Fruit fly (Drosophila melanogaster) whole organism, embryonic: ENCODE results near the gene Vps13D.

Experiments
- CG10274 ChIP-seq: fragments of 200-800 bp; sonication (Bioruptor generic); optimal IDR thresholded peaks from 3 replicates; lab custom pipeline; 2017; ENCODE audit warnings: missing biosample characterization, mild to moderate bottlenecking, missing genetic modification characterization
- CG10565 ChIP-seq: fragments of 200-800 bp; sonication (Bioruptor generic); optimal IDR thresholded peaks from 3 replicates; lab custom pipeline; 2016; ENCODE audit warnings: missing biosample characterization, mild to moderate bottlenecking, missing genetic modification characterization
- CG11398 ChIP-seq: fragments of 200-800 bp; sonication (Bioruptor generic); optimal IDR thresholded peaks from 2 replicates; lab custom pipeline; 2016; ENCODE audit warnings: missing biosample characterization, missing genetic modification characterization
- CG11560 ChIP-seq: fragments of 200-800 bp; sonication (Bioruptor generic); IDR thresholded peaks from 3 replicates; pipeline ENCODE4 v1.3.6; 2022; ENCODE audit warnings: missing biosample characterization, missing genetic modification characterization
- CG14667 ChIP-seq: fragments of 200-800 bp; sonication (Bioruptor generic); IDR thresholded peaks from 2 replicates; pipeline ENCODE4 v1.3.6; 2022; ENCODE audit warnings: missing biosample characterization, missing genetic modification characterization
- CG14710 ChIP-seq: fragments of 200-800 bp; sonication (Bioruptor generic); optimal IDR thresholded peaks from 3 replicates; lab custom pipeline; 2019; ENCODE audit warnings: missing biosample characterization, mild to moderate bottlenecking, missing genetic modification characterization, moderate library complexity
- CG15073 ChIP-seq: fragments of 200-800 bp; sonication (Bioruptor generic); optimal IDR thresholded peaks from 2 replicates; lab custom pipeline; 2016; ENCODE audit warnings: missing biosample characterization, missing genetic modification characterization
- CG1529 ChIP-seq: fragments of 200-800 bp; sonication (Bioruptor generic); optimal IDR thresholded peaks from 3 replicates; lab custom pipeline; 2018; ENCODE audit warnings: missing biosample characterization, missing genetic modification characterization
- CG15601 ChIP-seq: fragments of 200-800 bp; sonication (Bioruptor generic); optimal IDR thresholded peaks from 3 replicates; lab custom pipeline; 2019; ENCODE audit warnings: missing biosample characterization, mild to moderate bottlenecking, missing genetic modification characterization, moderate library complexity
- CG1792 ChIP-seq: fragments of 200-800 bp; sonication (Bioruptor generic); optimal IDR thresholded peaks from 2 replicates; lab custom pipeline; 2016; ENCODE audit warnings: missing biosample characterization, missing genetic modification characterization
- CG2120 ChIP-seq: fragments of 200-800 bp; sonication (Bioruptor generic); optimal IDR thresholded peaks from 3 replicates; lab custom pipeline; 2016; ENCODE audit warnings: missing biosample characterization, missing genetic modification characterization
- CG31365 ChIP-seq: fragments of 200-800 bp; sonication (Bioruptor generic); optimal IDR thresholded peaks from 2 replicates; lab custom pipeline; 2018; ENCODE audit warnings: missing biosample characterization, mild to moderate bottlenecking, missing genetic modification characterization
- CG31388 ChIP-seq: fragments of 200-800 bp; sonication (Bioruptor generic); optimal IDR thresholded peaks from 2 replicates; lab custom pipeline; 2016; ENCODE audit warnings: missing biosample characterization, missing genetic modification characterization
- CG32767 ChIP-seq: fragments of 200-800 bp; sonication (Bioruptor generic); IDR thresholded peaks from 2 replicates; pipeline ENCODE4 v1.3.6; 2022; ENCODE audit warnings: missing biosample characterization, missing genetic modification characterization
- CG3281 ChIP-seq: fragments of 200-800 bp; sonication (Bioruptor generic); optimal IDR thresholded peaks from 3 replicates; lab custom pipeline; 2017; ENCODE audit warnings: missing biosample characterization, mild to moderate bottlenecking, missing genetic modification characterization
- CG4707 ChIP-seq: fragments of 200-800 bp; sonication (Bioruptor generic); optimal IDR thresholded peaks from 2 replicates; lab custom pipeline; 2018; ENCODE audit warnings: missing biosample characterization, mild to moderate bottlenecking, missing genetic modification characterization, moderate library complexity
- CG6272 ChIP-seq: fragments of 200-800 bp; sonication (Bioruptor generic); IDR thresholded peaks from 2 replicates; pipeline ENCODE4 v1.3.6; 2022; ENCODE audit warnings: missing biosample characterization, missing genetic modification characterization
- CG6765 ChIP-seq: fragments of 200-800 bp; sonication (Bioruptor generic); optimal IDR thresholded peaks from 3 replicates; lab custom pipeline; 2017; ENCODE audit warnings: missing biosample characterization, mild to moderate bottlenecking, missing genetic modification characterization
- CG7745 ChIP-seq: fragments of 200-800 bp; sonication (Bioruptor generic); optimal IDR thresholded peaks from 2 replicates; lab custom pipeline; 2018; ENCODE audit warnings: missing biosample characterization, mild to moderate bottlenecking, missing genetic modification characterization, moderate library complexity
- CG8089 ChIP-seq: fragments of 200-800 bp; sonication (Bioruptor generic); optimal IDR thresholded peaks from 3 replicates; lab custom pipeline; 2016; ENCODE audit warnings: missing biosample characterization, missing genetic modification characterization
- CG8281 ChIP-seq: fragments of 200-800 bp; sonication (Bioruptor generic); optimal IDR thresholded peaks from 2 replicates; lab custom pipeline; 2018; ENCODE audit warnings: missing biosample characterization, mild to moderate bottlenecking, missing genetic modification characterization, moderate library complexity
- CG8388 ChIP-seq: fragments of 200-800 bp; sonication (Bioruptor generic); optimal IDR thresholded peaks from 2 replicates; lab custom pipeline; 2019; ENCODE audit warnings: missing biosample characterization, mild to moderate bottlenecking, missing genetic modification characterization, moderate library complexity
- CG9797 ChIP-seq: fragments of 200-800 bp; sonication (Bioruptor generic); optimal IDR thresholded peaks from 3 replicates; lab custom pipeline; 2018; ENCODE audit warnings: missing biosample characterization, mild to moderate bottlenecking, missing genetic modification characterization
- Camta ChIP-seq: fragments of 200-800 bp; sonication (Bioruptor generic); optimal IDR thresholded peaks from 2 replicates; lab custom pipeline; 2016; ENCODE audit warnings: missing biosample characterization, missing genetic modification characterization
- Fer1 ChIP-seq: fragments of 200-800 bp; sonication (Bioruptor generic); optimal IDR thresholded peaks from 2 replicates; lab custom pipeline; 2017; ENCODE audit warnings: missing biosample characterization, mild to moderate bottlenecking, missing genetic modification characterization
- H15 ChIP-seq: fragments of 200-800 bp; sonication (Bioruptor generic); IDR thresholded peaks from 3 replicates; pipeline ENCODE4 v1.3.6; 2022; ENCODE audit warnings: missing biosample characterization, missing genetic modification characterization
- Hey ChIP-seq: fragments of 200-800 bp; sonication (Bioruptor generic); optimal IDR thresholded peaks from 3 replicates; lab custom pipeline; 2018; ENCODE audit warnings: missing biosample characterization, mild to moderate bottlenecking, missing genetic modification characterization
- HmgZ ChIP-seq: fragments of 200-800 bp; sonication (Bioruptor generic); optimal IDR thresholded peaks from 2 replicates; lab custom pipeline; 2018; ENCODE audit warnings: missing biosample characterization, mild to moderate bottlenecking, missing genetic modification characterization
- Hr51 ChIP-seq, 2 experiments: fragments of 200-800 bp; sonication (Bioruptor generic); optimal IDR thresholded peaks; 2 replicates in 1 of 2; 3 replicates in 1 of 2; lab custom pipeline; 2016 to 2018; ENCODE audit warnings: missing biosample characterization in 2 of 2, missing genetic modification characterization in 2 of 2, mild to moderate bottlenecking in 1 of 2, moderate library complexity in 1 of 2
- Jarid2 ChIP-seq: fragments of 200-800 bp; sonication (Bioruptor generic); optimal IDR thresholded peaks from 3 replicates; lab custom pipeline; 2017; ENCODE audit warnings: mild to moderate bottlenecking, missing biosample characterization, missing genetic modification reagents, missing genetic modification characterization
- Lhr ChIP-seq: fragments of 200-800 bp; sonication (Bioruptor generic); optimal IDR thresholded peaks from 3 replicates; lab custom pipeline; 2017; ENCODE audit warnings: mild to moderate bottlenecking, missing biosample characterization, missing genetic modification reagents, missing genetic modification characterization
- Nf-YB ChIP-seq: fragments of 200-800 bp; sonication (Bioruptor generic); optimal IDR thresholded peaks from 3 replicates; lab custom pipeline; 2019; ENCODE audit warnings: missing biosample characterization, mild to moderate bottlenecking, missing genetic modification characterization, moderate library complexity
- Xrp1 ChIP-seq: fragments of 200-800 bp; sonication (Bioruptor generic); IDR thresholded peaks from 2 replicates; pipeline ENCODE4 v1.3.6; 2022; ENCODE audit warnings: missing biosample characterization, missing genetic modification characterization
- YL-1 ChIP-seq: fragments of 200-800 bp; sonication (Bioruptor generic); optimal IDR thresholded peaks from 3 replicates; lab custom pipeline; 2017; ENCODE audit warnings: missing biosample characterization, mild to moderate bottlenecking, missing genetic modification characterization
- ab ChIP-seq: fragments of 200-800 bp; sonication (Bioruptor generic); optimal IDR thresholded peaks from 2 replicates; lab custom pipeline; 2016; ENCODE audit warnings: missing biosample characterization, missing genetic modification characterization
- ac ChIP-seq: fragments of 200-800 bp; sonication (Bioruptor generic); optimal IDR thresholded peaks from 3 replicates; lab custom pipeline; 2017; ENCODE audit warnings: missing biosample characterization, mild to moderate bottlenecking, missing genetic modification characterization
- ash1 ChIP-seq: fragments of 200-800 bp; sonication (Bioruptor generic); optimal IDR thresholded peaks from 2 replicates; lab custom pipeline; 2018; ENCODE audit warnings: missing biosample characterization, mild to moderate bottlenecking, missing genetic modification characterization
- bab2 ChIP-seq: fragments of 200-800 bp; sonication (Bioruptor generic); optimal IDR thresholded peaks from 2 replicates; lab custom pipeline; 2016; ENCODE audit warnings: missing biosample characterization, missing genetic modification characterization
- gem ChIP-seq: fragments of 200-800 bp; sonication (Bioruptor generic); optimal IDR thresholded peaks from 2 replicates; lab custom pipeline; 2019; ENCODE audit warnings: missing biosample characterization, mild to moderate bottlenecking, missing genetic modification characterization, moderate library complexity
- her ChIP-seq: fragments of 200-800 bp; sonication (Bioruptor generic); optimal IDR thresholded peaks from 2 replicates; lab custom pipeline; 2016; ENCODE audit warnings: missing biosample characterization, missing genetic modification characterization
- knrl ChIP-seq: fragments of 200-800 bp; sonication (Bioruptor generic); IDR thresholded peaks from 3 replicates; pipeline ENCODE4 v1.3.6; 2022; ENCODE audit warnings: missing biosample characterization, missing genetic modification characterization; ENCODE audit not compliant: partially characterized antibody
- mam ChIP-seq: fragments of 200-800 bp; sonication (Bioruptor generic); optimal IDR thresholded peaks from 3 replicates; lab custom pipeline; 2016; ENCODE audit warnings: missing biosample characterization, missing genetic modification characterization
- nom ChIP-seq: fragments of 200-800 bp; sonication (Bioruptor generic); optimal IDR thresholded peaks from 2 replicates; lab custom pipeline; 2017; ENCODE audit warnings: missing biosample characterization, missing genetic modification characterization, mild to moderate bottlenecking, moderate library complexity, missing genetic modification reagents
- run ChIP-seq: fragments of 200-800 bp; sonication (Bioruptor generic); optimal IDR thresholded peaks from 3 replicates; lab custom pipeline; 2018; ENCODE audit warnings: missing biosample characterization, mild to moderate bottlenecking, missing genetic modification characterization
- sd ChIP-seq: fragments of 200-800 bp; sonication (Bioruptor generic); optimal IDR thresholded peaks from 3 replicates; lab custom pipeline; 2018; ENCODE audit warnings: missing biosample characterization, mild to moderate bottlenecking, missing genetic modification characterization, moderate library complexity
- shn ChIP-seq: fragments of 200-800 bp; sonication (Bioruptor generic); optimal IDR thresholded peaks from 3 replicates; lab custom pipeline; 2016; ENCODE audit warnings: missing biosample characterization, missing genetic modification characterization
- sim ChIP-seq: fragments of 200-800 bp; sonication (Bioruptor generic); IDR thresholded peaks from 2 replicates; pipeline ENCODE4 v1.3.6; 2022; ENCODE audit warnings: missing biosample characterization, missing genetic modification characterization
- slp2 ChIP-seq: fragments of 200-800 bp; sonication (Bioruptor generic); optimal IDR thresholded peaks from 2 replicates; lab custom pipeline; 2016; ENCODE audit warnings: missing biosample characterization, missing genetic modification characterization
- trh ChIP-seq: fragments of 200-800 bp; sonication (Bioruptor generic); optimal IDR thresholded peaks from 2 replicates; lab custom pipeline; 2016; ENCODE audit warnings: missing biosample characterization, missing genetic modification characterization
- vfl ChIP-seq: fragments of 200-800 bp; sonication (Bioruptor generic); optimal IDR thresholded peaks from 2 replicates; lab custom pipeline; 2016; ENCODE audit warnings: missing biosample characterization, missing genetic modification characterization
- wek ChIP-seq: fragments of 200-800 bp; sonication (Bioruptor generic); optimal IDR thresholded peaks from 3 replicates; lab custom pipeline; 2018; ENCODE audit warnings: missing biosample characterization, mild to moderate bottlenecking, missing genetic modification characterization, moderate library complexity

Gene Vps13D

DNA sequence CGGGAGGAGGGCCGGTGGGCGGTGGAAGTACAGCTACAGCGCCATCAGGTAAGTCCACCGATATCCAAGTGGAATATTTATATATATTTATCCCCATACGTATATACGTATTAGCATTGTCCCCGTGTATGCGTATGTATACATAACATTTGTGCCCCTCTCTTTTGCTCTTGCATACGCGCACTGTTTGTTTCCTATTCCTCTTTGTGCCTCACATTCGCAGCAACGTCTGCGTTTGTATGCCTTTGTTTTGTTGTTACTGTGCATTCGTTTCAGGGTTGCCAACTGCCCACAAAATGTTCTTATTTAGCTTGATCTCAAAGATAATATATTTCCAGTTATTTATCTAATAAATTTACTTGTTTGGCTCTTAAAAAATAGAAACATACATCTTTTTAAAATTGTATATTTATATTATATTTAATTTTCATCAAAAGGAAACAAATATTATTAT, 51.5 kb downstream of the Vps13D start (continued):
- TF ChIP-seq ac (GFP tag; lab: Kevin White, UChicago) (no peak), ab (GFP tag; lab: Kevin White, UChicago) (no peak), sim (no peak), CG14710 (tag; lab: Kevin White, UChicago) (peak; percentile 47), Xrp1 (GFP tag; lab: Robert Waterston, UW) (peak; percentile 57), run (tag; lab: Kevin White, UChicago) (peak; percentile 9), Camta (GFP tag; lab: Kevin White, UChicago) (no peak), Fer1 (GFP tag; lab: Kevin White, UChicago) (peak; percentile 74), Jarid2 (GFP tag; lab: Kevin White, UChicago) (no peak), sd (tag; lab: Kevin White, UChicago) (no peak), CG10274 (GFP tag; lab: Kevin White, UChicago) (no peak), CG32767 (GFP tag; lab: Robert Waterston, UW) (0 out of 2 replicates have a peak, but pooled peaks have one; percentile 85), knrl (GFP tag; lab: Robert Waterston, UW) (no peak), slp2 (GFP tag; lab: Kevin White, UChicago) (no peak), mam (GFP tag; lab: Kevin White, UChicago) (no peak), Nf-YB (GFP tag; lab: Kevin White, UChicago) (peak; percentile 20), CG11560 (no peak), HmgZ (tag; lab: Kevin White, UChicago) (peak; percentile 35), shn (GFP tag; lab: Kevin White, UChicago) (no peak), CG8089 (GFP tag; lab: Kevin White, UChicago) (no peak), CG31388 (GFP tag; lab: Kevin White, UChicago) (no peak), CG14667 (GFP tag; lab: Robert Waterston, UW) (no peak), CG4707 (GFP tag; lab: Kevin White, UChicago) (peak; percentile 22), CG11398 (GFP tag; lab: Kevin White, UChicago) (no peak), H15 (GFP tag; lab: Robert Waterston, UW) (no peak), trh (GFP tag; lab: Kevin White, UChicago) (no peak), ash1 (GFP tag; lab: Kevin White, UChicago) (no peak), CG15073 (GFP tag; lab: Kevin White, UChicago) (no peak), CG8281 (tag; lab: Kevin White, UChicago) (no peak), vfl (no peak), her (GFP tag; lab: Kevin White, UChicago) (no peak), bab2 (no peak), gem (peak; percentile 73), CG6272 (GFP tag; lab: Robert Waterston, UW) (no peak), CG10565 (no peak), wek (GFP tag; lab: Kevin White, UChicago) (no peak), CG31365 (tag; lab: Kevin White, UChicago) (no peak), CG9797 (GFP tag; lab: Kevin White, UChicago) (no peak), YL-1 (GFP tag; lab: Kevin White, UChicago) (peak; percentile 80), CG15601 (tag; lab: Kevin White, UChicago) (peak; percentile 56), CG7745 (tag; lab: Kevin White, UChicago) (no peak), Hr51 (GFP tag; optimal IDR thresholded peaks at IDR 0.05; lab: Kevin White, UChicago) (peak in 1 of 2 experiments; percentile 75), nom (GFP tag; lab: Kevin White, UChicago) (peak; percentile 45), Lhr (GFP tag; lab: Kevin White, UChicago) (no peak), CG6765 (GFP tag; lab: Kevin White, UChicago) (peak; percentile 65), CG1529 (GFP tag; lab: Kevin White, UChicago) (peak; percentile 20), CG8388 (peak; percentile 42), CG1792 (GFP tag; lab: Kevin White, UChicago) (no peak), CG3281 (GFP tag; lab: Kevin White, UChicago) (peak; percentile 59), CG2120 (GFP tag; lab: Kevin White, UChicago) (peak; percentile 40), Hey (tag; lab: Kevin White, UChicago) (no peak)
